Fruit fly (Drosophila melanogaster): ENCODE data around the gene veli.

DNA sequence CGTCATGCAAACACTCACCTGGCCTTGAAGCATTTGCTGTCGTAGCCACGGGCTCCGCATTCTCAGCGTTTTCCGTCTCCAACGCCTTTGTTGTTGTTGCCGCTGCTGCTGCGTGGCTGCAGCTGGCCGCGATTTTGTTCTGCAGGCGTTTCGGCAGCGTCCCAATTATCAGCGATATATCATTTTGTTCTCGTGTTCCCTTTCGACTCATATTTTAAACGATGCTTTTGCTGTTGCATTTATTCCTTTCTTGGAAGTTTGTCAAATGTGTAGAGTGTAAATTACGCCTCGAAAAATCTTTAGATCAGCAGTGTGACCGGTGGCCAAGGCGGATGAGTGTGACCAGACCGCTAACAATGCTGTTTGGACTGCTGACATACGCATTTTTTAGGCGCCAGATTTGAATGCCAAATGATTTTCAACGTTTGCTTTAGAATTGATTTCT is 32.2 kb downstream of the veli start, which contains the start of gene Smg6:
- TF ChIP-seq psq (optimal IDR thresholded peaks at IDR 0.05) (no peak), Sin3A (optimal IDR thresholded peaks at IDR 0.05) (no peak), Myc (optimal IDR thresholded peaks at IDR 0.05) (no peak), h (optimal IDR thresholded peaks at IDR 0.05) (no peak), insv (optimal IDR thresholded peaks at IDR 0.05) (no peak), ttk (optimal IDR thresholded peaks at IDR 0.05) (no peak)

Measured in Kc167 (cell line).